Worm (Caenorhabditis elegans): ENCODE data around the gene pfas-1.

The pfas-1 gene

DNA sequence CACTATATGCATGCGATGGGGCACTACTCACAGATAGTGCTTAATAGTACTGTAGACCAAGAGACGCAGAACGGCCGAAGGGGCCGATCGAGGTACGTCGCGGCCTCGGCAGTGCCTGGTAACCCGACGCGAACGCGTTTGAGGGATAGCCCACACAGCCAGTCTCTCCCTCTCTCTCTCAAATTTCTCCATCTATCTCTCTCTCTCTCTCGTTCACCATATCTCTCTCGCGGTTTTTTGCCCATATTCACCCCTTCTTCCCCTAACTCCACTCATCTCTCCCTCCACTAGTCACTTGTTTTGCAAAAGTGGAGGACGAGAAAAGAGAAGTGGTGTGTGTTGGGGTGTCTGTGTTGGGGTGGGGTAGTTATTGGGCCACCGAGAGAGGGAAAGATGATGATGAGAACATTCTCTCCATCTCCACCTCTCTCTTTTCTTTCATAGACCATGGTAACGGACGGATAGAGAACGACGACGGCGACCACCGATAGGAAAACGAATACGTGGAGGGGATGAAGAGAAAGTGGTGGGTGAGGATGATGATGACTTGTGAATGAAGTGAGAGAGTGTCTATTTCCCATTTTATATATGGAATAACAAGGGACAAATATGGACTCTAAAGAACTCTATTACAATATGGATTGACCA is 23.8 kb upstream of the pfas-1 start:
- TF ChIP-seq cnd-1 (tag; optimal IDR thresholded peaks at IDR 0.05), result peak; percentile 47
- peak; percentile 40 for TF ChIP-seq ceh-43 (GFP tag; optimal IDR thresholded peaks at IDR 0.05)
- TF ChIP-seq nhr-237 (tag; optimal IDR thresholded peaks at IDR 0.05), result no peak
- TF ChIP-seq pha-4 (tag; optimal IDR thresholded peaks at IDR 0.05), result peak; percentile 27
- TF ChIP-seq lin-13 (tag; optimal IDR thresholded peaks at IDR 0.05), result peak; percentile 54
- peak; percentile 38 for TF ChIP-seq M03D4.4 (tag; optimal IDR thresholded peaks at IDR 0.05)
- TF ChIP-seq blmp-1 (tag; optimal IDR thresholded peaks at IDR 0.05), result no peak
- TF ChIP-seq unc-62 (GFP tag; optimal IDR thresholded peaks at IDR 0.05), result peak; percentile 73
- TF ChIP-seq bed-3 (GFP tag; optimal IDR thresholded peaks at IDR 0.05), result no peak
- TF ChIP-seq ceh-39 (tag; optimal IDR thresholded peaks at IDR 0.05), result peak; percentile 3
- peak; percentile 55 for TF ChIP-seq ces-1 (GFP tag; optimal IDR thresholded peaks at IDR 0.05)
- TF ChIP-seq unc-39 (tag; optimal IDR thresholded peaks at IDR 0.05), result no peak
- TF ChIP-seq unc-120 (tag; optimal IDR thresholded peaks at IDR 0.05; ENCODE audit: poor library complexity, severe bottlenecking), result peak; percentile 96
- peak; percentile 1 for TF ChIP-seq nhr-12 (tag; optimal IDR thresholded peaks at IDR 0.05)
- no peak for TF ChIP-seq nhr-76 (tag; optimal IDR thresholded peaks at IDR 0.05)
- TF ChIP-seq ham-2 (GFP tag; optimal IDR thresholded peaks at IDR 0.05), result peak; percentile 62
- peak; percentile 53 for TF ChIP-seq drap-1 (GFP tag; optimal IDR thresholded peaks at IDR 0.05)
- peak; percentile 41 for TF ChIP-seq mep-1 (tag; optimal IDR thresholded peaks at IDR 0.05)
- no peak for TF ChIP-seq flh-1 (GFP tag; optimal IDR thresholded peaks at IDR 0.05)
- TF ChIP-seq hlh-1 (tag; optimal IDR thresholded peaks at IDR 0.05), result peak; percentile 84
- no peak for TF ChIP-seq sem-2 (GFP tag; optimal IDR thresholded peaks at IDR 0.05)
- peak; percentile 41 for TF ChIP-seq lsy-2 (tag; optimal IDR thresholded peaks at IDR 0.05)
- peak; percentile 42 for TF ChIP-seq sptf-1 (tag; optimal IDR thresholded peaks at IDR 0.05)

DNA sequence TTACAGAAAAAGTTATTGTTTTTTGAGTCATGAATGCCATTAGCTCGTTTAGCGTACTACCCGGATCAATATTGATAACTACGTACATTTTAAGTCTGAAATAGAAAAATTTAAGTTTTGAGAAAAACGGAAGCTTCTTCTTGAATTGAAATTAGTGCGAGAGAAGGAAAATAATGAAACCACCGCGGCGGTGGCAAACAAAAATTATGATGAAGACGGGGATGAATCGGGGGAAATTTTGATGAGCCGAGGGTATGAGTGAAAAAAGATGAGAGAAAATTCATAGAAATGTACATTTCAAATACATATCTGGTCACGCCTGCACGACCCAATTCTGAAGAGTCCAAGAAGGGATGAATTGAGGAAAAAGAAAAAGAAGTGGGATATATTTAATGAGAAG is 22.2 kb upstream of the pfas-1 start, which contains the start of gene T23F11.4:
T23F11.4 (minus strand) TSS at position 101 of the 400 bp plus-strand sequence.
- no peak for TF ChIP-seq zip-8 (tag; optimal IDR thresholded peaks at IDR 0.05)
- TF ChIP-seq snpc-4 (tag; optimal IDR thresholded peaks at IDR 0.05), result no peak
- no peak for TF ChIP-seq lin-32 (GFP tag; optimal IDR thresholded peaks at IDR 0.05)
- no peak for TF ChIP-seq unc-39 (tag; optimal IDR thresholded peaks at IDR 0.05)
- TF ChIP-seq blmp-1 (tag; optimal IDR thresholded peaks at IDR 0.05), result no peak
- TF ChIP-seq drap-1 (GFP tag; optimal IDR thresholded peaks at IDR 0.05), result no peak
- no peak for TF ChIP-seq M03D4.4 (tag; optimal IDR thresholded peaks at IDR 0.05)
- TF ChIP-seq nhr-12 (tag; optimal IDR thresholded peaks at IDR 0.05), result no peak
- no peak for TF ChIP-seq nhr-237 (tag; optimal IDR thresholded peaks at IDR 0.05)
- TF ChIP-seq cnd-1 (tag; optimal IDR thresholded peaks at IDR 0.05), result no peak
- TF ChIP-seq elt-3 (tag; optimal IDR thresholded peaks at IDR 0.05), result no peak
- no peak for TF ChIP-seq unc-120 (tag; optimal IDR thresholded peaks at IDR 0.05; ENCODE audit: poor library complexity, severe bottlenecking)
- no peak for TF ChIP-seq mep-1 (tag; optimal IDR thresholded peaks at IDR 0.05)
- no peak for TF ChIP-seq ces-1 (GFP tag; optimal IDR thresholded peaks at IDR 0.05)
- no peak for TF ChIP-seq ceh-39 (tag; optimal IDR thresholded peaks at IDR 0.05)
- TF ChIP-seq sptf-1 (tag; optimal IDR thresholded peaks at IDR 0.05), result no peak

DNA sequence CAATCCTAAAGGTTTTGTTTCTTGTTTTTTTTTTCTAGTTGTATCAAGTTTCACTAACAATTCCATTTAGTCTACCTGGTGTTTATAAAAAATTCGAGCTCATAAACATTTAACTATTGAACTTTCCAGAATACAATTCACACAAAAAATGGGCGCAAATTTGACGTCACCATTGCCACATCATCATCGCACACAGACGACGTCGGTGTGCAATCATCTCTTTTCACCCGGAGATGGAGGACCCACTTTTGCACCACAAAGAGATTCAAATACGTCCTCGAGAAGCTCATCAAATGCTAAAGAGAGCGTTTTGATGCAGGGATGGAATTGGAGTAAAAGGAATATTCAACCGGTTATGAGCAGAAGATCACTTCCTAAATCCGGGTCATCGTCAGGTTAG is 16.3 kb upstream of the pfas-1 start:
- TF ChIP-seq lin-13 (tag; optimal IDR thresholded peaks at IDR 0.05), result no peak
- TF ChIP-seq nhr-2 (tag; optimal IDR thresholded peaks at IDR 0.05), result no peak

DNA sequence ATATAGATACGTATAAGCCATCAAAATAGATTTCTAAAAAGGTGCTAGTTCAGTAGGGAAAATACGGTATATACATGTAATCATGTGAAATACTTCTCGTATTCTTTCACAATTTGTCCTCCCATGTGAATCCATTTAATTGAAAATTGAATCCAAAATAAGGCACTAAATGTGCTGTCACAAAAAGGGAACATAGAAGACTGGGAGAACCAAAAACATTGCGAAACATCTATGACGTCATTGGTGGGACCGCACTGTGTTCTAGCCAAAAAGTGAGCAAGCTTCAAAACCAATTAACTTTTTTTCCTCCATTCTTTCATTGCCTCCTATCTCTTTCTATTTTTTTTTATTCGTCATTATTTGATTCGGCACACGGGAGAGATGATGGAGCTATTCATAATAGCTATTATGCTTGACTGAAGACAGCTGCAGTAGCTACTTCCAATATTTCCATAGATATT is 15.3 kb upstream of the pfas-1 start, which contains the start of gene cdka-1:
cdka-1 (plus strand) TSS at position 411 of the 461 bp plus-strand sequence.
- TF ChIP-seq ces-1 (GFP tag; optimal IDR thresholded peaks at IDR 0.05) (peak; percentile 16), ceh-43 (GFP tag; optimal IDR thresholded peaks at IDR 0.05) (no peak)

DNA sequence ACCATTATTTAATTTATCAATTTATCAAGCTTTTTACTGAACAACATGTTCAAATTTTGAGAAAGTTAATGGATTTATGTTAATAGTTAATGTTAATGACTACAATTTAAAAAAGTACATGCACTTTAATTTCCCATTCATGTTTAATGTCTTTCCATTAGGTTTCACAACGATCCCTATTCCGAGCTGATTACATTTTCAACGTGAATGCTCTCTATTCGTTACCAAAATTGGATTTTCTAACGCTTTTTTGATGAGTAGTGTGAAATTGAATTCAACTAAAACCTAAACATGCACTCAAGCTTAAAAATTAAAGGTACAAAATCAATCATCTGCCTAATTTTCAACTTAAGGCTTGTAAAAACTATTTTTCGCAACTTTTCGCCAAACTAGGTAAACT is 14.3 kb upstream of the pfas-1 start:
- TF ChIP-seq tbx-8 (GFP tag; optimal IDR thresholded peaks at IDR 0.05) (no peak), unc-120 (tag; optimal IDR thresholded peaks at IDR 0.05; ENCODE audit: poor library complexity, severe bottlenecking) (no peak), ces-1 (GFP tag; optimal IDR thresholded peaks at IDR 0.05) (peak; percentile 75), sem-2 (GFP tag; optimal IDR thresholded peaks at IDR 0.05) (no peak), mls-2 (tag; optimal IDR thresholded peaks at IDR 0.05) (no peak), pha-4 (tag; optimal IDR thresholded peaks at IDR 0.05) (no peak)

Measured in whole organism, mixed stage, embryonic.